Worm (Caenorhabditis elegans) whole organism, young adult: ENCODE results near the gene atic-1.
A peak's percentile ranks its signal among the peaks of the same experiment; 100 is the strongest.

Source experiments
- B0336.3 ChIP-seq: fragments of 200-800 bp; sonication (Bioruptor generic); IDR thresholded peaks from 2 replicates; pipeline ENCODE4 v1.3.6; 2022; ENCODE audit warnings: missing genetic modification characterization, missing compliant biosample characterization
- C17E4.6 ChIP-seq: fragments of 200-800 bp; sonication (Bioruptor generic); IDR thresholded peaks from 2 replicates; pipeline ENCODE4 v1.3.6; 2022; ENCODE audit warnings: missing genetic modification reagents, missing genetic modification characterization, missing compliant biosample characterization
- D2030.7 ChIP-seq: fragments of 200-800 bp; sonication (Bioruptor generic); IDR thresholded peaks from 2 replicates; pipeline ENCODE4 v1.3.6; 2022; ENCODE audit warnings: missing genetic modification reagents, missing genetic modification characterization, missing compliant biosample characterization
- F10E7.11 ChIP-seq: sonication (generic microtip); optimal IDR thresholded peaks from 2 replicates; lab custom pipeline; 2017; ENCODE audit warnings: mild to moderate bottlenecking, missing genetic modification characterization, moderate library complexity, missing compliant biosample characterization
- F22D6.2 ChIP-seq: sonication (generic microtip); optimal IDR thresholded peaks from 2 replicates; lab custom pipeline; 2016; ENCODE audit warnings: mild to moderate bottlenecking, missing genetic modification characterization, missing compliant biosample characterization
- F49E8.2 ChIP-seq: sonication (generic microtip); optimal IDR thresholded peaks from 3 replicates; lab custom pipeline; 2017; ENCODE audit warnings: missing genetic modification characterization, mild to moderate bottlenecking, missing compliant biosample characterization, antibody characterized with exemption, moderate library complexity; ENCODE audit not compliant: insufficient read depth
- K11D2.4 ChIP-seq: fragments of 200-800 bp; sonication (Bioruptor generic); IDR thresholded peaks from 2 replicates; pipeline ENCODE4 v1.3.6; 2022; ENCODE audit warnings: missing genetic modification reagents, missing genetic modification characterization, missing compliant biosample characterization
- T07F8.4 ChIP-seq: sonication (generic microtip); optimal IDR thresholded peaks from 2 replicates; lab custom pipeline; 2016; ENCODE audit warnings: mild to moderate bottlenecking, missing genetic modification characterization, moderate library complexity, missing compliant biosample characterization
- ZK185.1 ChIP-seq: sonication (generic microtip); optimal IDR thresholded peaks from 2 replicates; lab custom pipeline; 2016; ENCODE audit warnings: mild to moderate bottlenecking, missing genetic modification characterization, missing compliant biosample characterization; ENCODE audit not compliant: poor library complexity, severe bottlenecking
- aptf-2 ChIP-seq: fragments of 200-800 bp; sonication (Bioruptor generic); conservative IDR thresholded peaks from 2 replicates; pipeline ENCODE4 v1.3.6; 2022; ENCODE audit warnings: missing genetic modification reagents, missing genetic modification characterization, missing compliant biosample characterization
- aptf-3 ChIP-seq: fragments of 200-800 bp; sonication (Bioruptor generic); IDR thresholded peaks from 2 replicates; pipeline ENCODE4 v1.3.6; 2022; ENCODE audit warnings: missing genetic modification characterization, missing compliant biosample characterization
- atf-7 ChIP-seq: sonication (generic microtip); optimal IDR thresholded peaks from 2 replicates; lab custom pipeline; 2017; ENCODE audit warnings: mild to moderate bottlenecking, missing genetic modification characterization, missing compliant biosample characterization
- athp-1 ChIP-seq: sonication (generic microtip); optimal IDR thresholded peaks from 2 replicates; lab custom pipeline; 2017; ENCODE audit warnings: mild to moderate bottlenecking, missing genetic modification characterization, missing compliant biosample characterization
- attf-3 ChIP-seq: fragments of 200-800 bp; sonication (Bioruptor generic); conservative IDR thresholded peaks from 2 replicates; pipeline ENCODE4 v1.3.6; 2022; ENCODE audit warnings: missing genetic modification reagents, missing genetic modification characterization, missing compliant biosample characterization
- bed-1 ChIP-seq: fragments of 200-800 bp; sonication (Bioruptor generic); IDR thresholded peaks from 2 replicates; pipeline ENCODE4 v1.3.6; 2022; ENCODE audit warnings: missing genetic modification reagents, missing genetic modification characterization, missing compliant biosample characterization
- ccch-3 ChIP-seq: fragments of 200-800 bp; sonication (Bioruptor generic); optimal IDR thresholded peaks from 2 replicates; lab custom pipeline; 2018; ENCODE audit warnings: mild to moderate bottlenecking, missing genetic modification characterization, missing compliant biosample characterization
- ceh-100 ChIP-seq: fragments of 200-800 bp; sonication (Bioruptor generic); IDR thresholded peaks from 2 replicates; pipeline ENCODE4 v1.3.6; 2022; ENCODE audit warnings: missing genetic modification reagents, missing genetic modification characterization, missing compliant biosample characterization
- ceh-79 ChIP-seq: sonication (generic microtip); optimal IDR thresholded peaks from 2 replicates; lab custom pipeline; 2017; ENCODE audit warnings: mild to moderate bottlenecking, missing genetic modification characterization, missing compliant biosample characterization
- egrh-3 ChIP-seq: fragments of 200-800 bp; sonication (Bioruptor generic); IDR thresholded peaks from 2 replicates; pipeline ENCODE4 v1.3.6; 2022; ENCODE audit warnings: missing genetic modification reagents, missing genetic modification characterization, missing compliant biosample characterization
- ekl-4 ChIP-seq: fragments of 200-800 bp; sonication (Bioruptor generic); IDR thresholded peaks from 2 replicates; pipeline ENCODE4 v1.3.6; 2022; ENCODE audit warnings: missing genetic modification reagents, missing genetic modification characterization, missing compliant biosample characterization
- ets-4 ChIP-seq: fragments of 200-800 bp; sonication (Bioruptor generic); optimal IDR thresholded peaks from 2 replicates; lab custom pipeline; 2018; ENCODE audit warnings: mild to moderate bottlenecking, missing genetic modification characterization, missing compliant biosample characterization
- fkh-3 ChIP-seq: sonication (generic microtip); optimal IDR thresholded peaks from 2 replicates; lab custom pipeline; 2016; ENCODE audit warnings: mild to moderate bottlenecking, missing genetic modification characterization, missing compliant biosample characterization
- gei-17 ChIP-seq: fragments of 200-800 bp; sonication (Bioruptor generic); optimal IDR thresholded peaks from 2 replicates; lab custom pipeline; 2018; ENCODE audit warnings: mild to moderate bottlenecking, missing genetic modification characterization, missing compliant biosample characterization
- lir-1 ChIP-seq: fragments of 200-800 bp; sonication (Bioruptor generic); conservative IDR thresholded peaks from 2 replicates; pipeline ENCODE4 v1.3.6; 2022; ENCODE audit warnings: missing genetic modification reagents, missing genetic modification characterization, missing compliant biosample characterization
- lsl-1 ChIP-seq: fragments of 200-800 bp; sonication (Bioruptor generic); optimal IDR thresholded peaks from 2 replicates; lab custom pipeline; 2018; ENCODE audit warnings: mild to moderate bottlenecking, missing genetic modification characterization, moderate library complexity, missing compliant biosample characterization
- madf-10 ChIP-seq: sonication (generic microtip); optimal IDR thresholded peaks from 2 replicates; lab custom pipeline; 2016; ENCODE audit warnings: mild to moderate bottlenecking, missing genetic modification characterization, missing compliant biosample characterization
- madf-3 ChIP-seq: fragments of 200-800 bp; sonication (Bioruptor generic); IDR thresholded peaks from 2 replicates; pipeline ENCODE4 v1.3.6; 2022; ENCODE audit warnings: missing genetic modification reagents, missing genetic modification characterization, missing compliant biosample characterization
- madf-8 ChIP-seq: fragments of 200-800 bp; sonication (Bioruptor generic); conservative IDR thresholded peaks from 2 replicates; pipeline ENCODE4 v1.3.6; 2022; ENCODE audit warnings: missing genetic modification reagents, missing genetic modification characterization, missing compliant biosample characterization
- nhr-27 ChIP-seq: fragments of 200-800 bp; sonication (Bioruptor generic); optimal IDR thresholded peaks from 2 replicates; lab custom pipeline; 2018; ENCODE audit warnings: mild to moderate bottlenecking, missing genetic modification characterization, moderate library complexity, missing compliant biosample characterization
- pbrm-1 ChIP-seq: fragments of 200-800 bp; sonication (Bioruptor generic); IDR thresholded peaks from 2 replicates; pipeline ENCODE4 v1.3.6; 2022; ENCODE audit warnings: missing genetic modification reagents, missing genetic modification characterization, missing compliant biosample characterization
- pha-4 ChIP-seq: fragments of 150-350 bp; sonication (generic microtip); optimal IDR thresholded peaks from 2 replicates; lab custom pipeline; 2014; ENCODE audit warnings: missing biosample characterization, missing genetic modification reagents, missing genetic modification characterization
- repo-1 ChIP-seq: sonication (generic microtip); optimal IDR thresholded peaks from 2 replicates; lab custom pipeline; 2017; ENCODE audit warnings: mild to moderate bottlenecking, missing genetic modification characterization, missing compliant biosample characterization
- sptf-2 ChIP-seq: fragments of 200-800 bp; sonication (Bioruptor generic); optimal IDR thresholded peaks from 2 replicates; lab custom pipeline; 2018; ENCODE audit warnings: mild to moderate bottlenecking, missing genetic modification characterization, missing compliant biosample characterization
- tbp1 ChIP-seq: fragments of 200-800 bp; sonication (Bioruptor generic); optimal IDR thresholded peaks from 2 replicates; lab custom pipeline; 2018; ENCODE audit warnings: mild to moderate bottlenecking, missing genetic modification characterization, missing compliant biosample characterization
- tbx-9 ChIP-seq: sonication (generic microtip); optimal IDR thresholded peaks from 2 replicates; lab custom pipeline; 2016; ENCODE audit warnings: borderline replicate concordance, missing genetic modification characterization, inconsistent platforms, missing compliant biosample characterization
- unc-130 ChIP-seq: sonication (generic microtip); optimal IDR thresholded peaks from 2 replicates; lab custom pipeline; 2016; ENCODE audit warnings: missing genetic modification reagents, missing genetic modification characterization, missing compliant biosample characterization
- unc-62 ChIP-seq: fragments of 150-350 bp; optimal IDR thresholded peaks from 2 replicates; lab custom pipeline; 2014; ENCODE audit warnings: missing biosample characterization, missing genetic modification reagents, missing genetic modification characterization
- xnd-1 ChIP-seq: sonication (generic microtip); optimal IDR thresholded peaks from 2 replicates; lab custom pipeline; 2016; ENCODE audit warnings: missing genotype, missing genetic modification reagents, missing genetic modification characterization, missing compliant biosample characterization
- ztf-25 ChIP-seq: fragments of 200-800 bp; sonication (Bioruptor generic); IDR thresholded peaks from 2 replicates; pipeline ENCODE4 v1.3.6; 2022; ENCODE audit warnings: missing genetic modification reagents, missing genetic modification characterization, missing compliant biosample characterization

The atic-1 gene

DNA sequence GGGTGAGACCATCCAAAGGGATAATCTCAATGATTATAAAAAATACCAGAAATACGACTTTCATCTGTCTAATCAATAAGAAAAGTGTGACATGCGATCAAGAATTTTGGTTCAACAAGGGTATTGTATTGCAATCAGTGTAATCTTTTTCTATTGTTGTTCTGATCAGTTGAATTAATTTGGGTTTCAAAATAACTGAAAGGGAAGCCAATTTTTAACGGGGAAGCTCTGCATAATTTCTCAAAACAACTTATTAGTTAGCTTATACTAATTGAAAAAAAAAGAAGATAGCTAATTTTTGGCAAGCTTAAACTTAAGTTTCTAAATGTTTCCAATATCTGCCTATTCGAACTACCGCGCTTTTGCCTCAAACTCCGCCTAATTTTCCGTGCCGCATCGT lies 45.4 kb downstream of the atic-1 start, which contains the start of gene C49H3.12:
C49H3.12 (minus strand) TSS at position 101 of the 400 bp plus-strand sequence.
- TF ChIP-seq aptf-3 (GFP tag; lab: Robert Waterston, UW) (no peak), madf-3 (no peak), lir-1 (GFP tag; lab: Robert Waterston, UW) (no peak), unc-62 (GFP tag; lab: Kevin White, UChicago) (no peak), pha-4 (no peak), F10E7.11 (tag; lab: Kevin White, UChicago) (no peak), fkh-3 (no peak), bed-1 (no peak), ZK185.1 (no peak), F49E8.2 (tag; lab: Kevin White, UChicago) (no peak)

DNA sequence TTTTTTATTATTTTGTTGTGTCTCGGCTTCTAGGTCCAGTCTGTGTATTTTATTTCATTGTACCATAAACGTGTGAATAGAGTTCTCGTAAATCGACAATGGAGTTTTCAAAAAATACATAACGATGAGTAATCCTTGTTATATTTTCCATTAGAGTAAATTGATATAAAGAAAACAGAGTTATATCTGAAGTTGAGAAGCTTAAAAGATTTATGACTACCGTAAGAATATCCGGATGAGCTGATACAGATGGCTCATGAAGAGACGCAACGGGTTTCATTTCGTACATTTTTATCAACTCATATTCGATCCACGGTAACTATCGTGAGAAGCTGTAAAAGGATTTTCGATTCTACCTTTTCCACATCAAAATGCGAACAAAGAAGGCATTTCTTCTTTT lies 46.0 kb downstream of the atic-1 start, which contains the start of gene gcy-8:
gcy-8 (plus strand) TSS at position 301 of the 400 bp plus-strand sequence.
- TF ChIP-seq ccch-3 (GFP tag; lab: Kevin White, UChicago) (no peak), pbrm-1 (no peak), attf-3 (GFP tag; lab: Robert Waterston, UW) (no peak), sptf-2 (GFP tag; lab: Kevin White, UChicago) (no peak), ztf-25 (GFP tag; lab: Robert Waterston, UW) (no peak), F49E8.2 (tag; lab: Kevin White, UChicago) (no peak), bed-1 (no peak), aptf-2 (GFP tag; lab: Robert Waterston, UW) (no peak)

DNA sequence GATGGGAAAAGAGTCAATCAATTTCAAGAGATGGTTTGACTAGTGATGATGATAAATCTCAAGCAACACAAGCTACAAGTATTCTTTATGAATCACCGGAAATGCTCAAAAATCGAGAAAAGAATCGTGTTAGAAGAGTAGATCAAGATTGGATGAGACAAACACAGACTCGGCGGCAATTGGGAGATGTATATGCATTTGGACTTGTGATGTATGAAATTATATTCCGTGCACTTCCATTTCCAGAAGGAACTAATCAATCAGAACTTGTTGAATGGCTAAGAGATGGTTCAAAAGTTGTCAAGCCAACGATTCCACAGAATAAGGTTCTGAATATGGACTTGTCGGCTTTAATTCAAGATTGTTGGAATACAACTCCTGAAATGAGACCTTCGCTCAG lies 50.0 kb downstream of the atic-1 start:
- no peak for TF ChIP-seq ceh-79 (tag; lab: Kevin White, UChicago)
- TF ChIP-seq unc-130 (GFP tag; lab: Kevin White, UChicago), result no peak
- TF ChIP-seq tbp1 (GFP tag; lab: Kevin White, UChicago), result no peak
- TF ChIP-seq gei-17 (GFP tag; lab: Kevin White, UChicago), result no peak
- TF ChIP-seq, all 124 proteins: peak for 0

DNA sequence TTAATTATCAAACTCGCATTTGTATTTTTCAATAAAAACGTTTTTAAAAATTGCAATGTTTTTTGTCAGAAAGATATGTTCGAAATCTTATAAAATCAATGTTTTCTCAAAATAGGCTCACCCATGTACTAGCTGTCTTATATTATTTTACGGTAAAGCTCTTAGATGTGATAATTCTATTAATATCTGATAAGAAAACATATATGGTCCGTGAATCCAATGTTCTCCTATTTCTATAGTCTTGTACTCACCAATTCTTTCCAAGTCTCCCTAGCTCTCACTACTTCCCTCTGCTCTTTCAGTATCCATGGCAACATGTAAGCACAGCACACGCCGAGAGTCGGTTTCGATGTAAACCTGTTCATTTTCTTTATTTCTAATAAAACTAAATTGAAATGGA lies 51.9 kb downstream of the atic-1 start, which contains the start of gene bbs-2:
bbs-2 (plus strand) TSS at position 301 of the 400 bp plus-strand sequence.
- TF ChIP-seq K11D2.4 (GFP tag; lab: Robert Waterston, UW) (no peak), C17E4.6 (no peak)

- TF ChIP-seq atf-7 (tag; lab: Kevin White, UChicago), result no peak
- no peak for TF ChIP-seq ekl-4
- TF ChIP-seq F22D6.2 (tag; lab: Kevin White, UChicago), result no peak
Measured at ce11 chrIV:7938834-7939233, 57.0 kb downstream of the atic-1 start, which contains the start of gene F20D12.7. Gene F20D12.7 (minus strand): TSS chrIV:7938934.

- TF ChIP-seq nhr-27 (tag; lab: Kevin White, UChicago) (no peak), attf-3 (GFP tag; lab: Robert Waterston, UW) (no peak), egrh-3 (GFP tag; lab: Robert Waterston, UW) (no peak)
Measured at ce11 chrIV:7940919-7941318, 59.1 kb downstream of the atic-1 start, which contains the start of gene exc-9. Gene exc-9 (minus strand): TSS chrIV:7941019.

DNA sequence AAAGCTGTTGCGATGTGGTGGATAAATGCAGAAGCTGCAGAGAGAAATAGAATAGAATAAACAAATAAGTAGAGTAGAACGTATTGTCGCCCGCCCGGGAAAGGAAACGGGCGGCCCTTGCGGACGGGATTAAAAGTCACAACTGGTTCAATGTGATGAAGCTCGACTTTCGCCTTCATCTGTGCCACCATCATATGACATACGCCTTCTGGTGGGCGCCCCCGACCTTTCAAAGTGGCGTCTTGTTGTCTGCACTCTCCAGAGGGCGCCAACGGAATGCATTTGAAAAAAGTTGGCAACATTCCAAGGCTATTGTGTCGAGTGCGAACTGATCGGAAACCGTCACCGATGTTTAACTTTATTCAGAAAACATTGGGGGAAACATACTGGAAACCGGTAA lies 61.4 kb downstream of the atic-1 start:
- TF ChIP-seq ets-4 (GFP tag; lab: Kevin White, UChicago) (no peak), B0336.3 (GFP tag; lab: Robert Waterston, UW) (no peak), athp-1 (tag; lab: Kevin White, UChicago) (peak; percentile 5), xnd-1 (tag; lab: Kevin White, UChicago) (no peak), tbx-9 (tag; lab: Kevin White, UChicago) (no peak), madf-10 (tag; lab: Kevin White, UChicago) (no peak), ceh-100 (GFP tag; lab: Robert Waterston, UW) (no peak), madf-8 (GFP tag; lab: Robert Waterston, UW) (0 out of 2 replicates have a peak, but pooled peaks have one; percentile 18), aptf-2 (GFP tag; lab: Robert Waterston, UW) (no peak), T07F8.4 (tag; lab: Kevin White, UChicago) (no peak), repo-1 (tag; lab: Kevin White, UChicago) (no peak), ceh-79 (tag; lab: Kevin White, UChicago) (no peak), D2030.7 (GFP tag; lab: Robert Waterston, UW) (no peak), bed-1 (no peak), lsl-1 (no peak)
